Fruit fly (Drosophila melanogaster): ENCODE measurements around the gene Dnaaf5.
A peak's percentile ranks its signal among the peaks of the same experiment; 100 is the strongest.

Gene Dnaaf5

DNA sequence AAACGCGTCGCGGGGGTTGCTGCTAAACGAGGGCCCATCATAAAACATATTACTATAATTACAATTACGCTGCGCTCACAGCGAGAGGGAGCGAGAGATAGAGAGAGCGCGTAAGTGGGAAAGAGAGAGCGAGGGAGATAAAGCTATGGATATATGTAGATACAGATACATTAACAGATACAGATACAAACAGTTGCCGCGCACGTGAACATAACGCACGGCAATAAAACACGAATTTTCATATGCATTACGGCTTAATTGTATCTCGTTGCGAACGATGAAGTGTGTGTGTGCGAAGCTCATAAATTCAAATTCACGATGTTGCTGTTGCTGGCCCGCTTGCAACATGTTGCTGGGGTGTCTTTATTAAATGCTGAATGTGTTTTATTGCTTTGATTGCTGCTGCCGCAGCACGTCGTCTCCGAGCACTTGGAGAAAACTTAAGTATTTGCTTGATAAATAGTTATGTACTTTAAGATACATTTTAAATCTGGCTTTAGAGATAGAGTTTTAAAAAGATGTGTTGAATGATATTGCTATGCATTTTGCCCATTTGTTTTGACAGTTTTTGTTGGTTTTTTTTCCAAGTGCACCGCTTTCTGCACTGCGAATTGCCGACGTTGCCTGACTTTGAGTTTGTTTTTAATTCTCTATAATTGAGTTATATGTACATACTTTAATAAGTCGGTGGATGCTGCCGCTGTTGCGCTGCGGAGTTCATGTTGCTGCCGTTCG is 8.8 kb upstream of the Dnaaf5 start (continued):
- TF ChIP-seq cato (GFP tag; optimal IDR thresholded peaks at IDR 0.05; ENCODE audit: borderline replicate concordance) (peak; percentile 71), CG16815 (GFP tag; optimal IDR thresholded peaks at IDR 0.05) (peak; percentile 55), Atf-2 (GFP tag; optimal IDR thresholded peaks at IDR 0.05) (peak; percentile 58), Spps (tag; optimal IDR thresholded peaks at IDR 0.05) (no peak), seq (GFP tag; IDR thresholded peaks at IDR 0.05) (peak; percentile 90), CG2202 (tag; optimal IDR thresholded peaks at IDR 0.05) (peak; percentile 19), Ada2b (GFP tag; IDR thresholded peaks at IDR 0.05) (peak; percentile 82), Ssrp (tag; optimal IDR thresholded peaks at IDR 0.05) (peak; percentile 81), stc (GFP tag; IDR thresholded peaks at IDR 0.05) (peak; percentile 85), CG17359 (tag; optimal IDR thresholded peaks at IDR 0.05) (peak; percentile 87), scrt (GFP tag; optimal IDR thresholded peaks at IDR 0.05) (peak; percentile 2), H2.0 (GFP tag; IDR thresholded peaks at IDR 0.05) (peak; percentile 87), tna (GFP tag; IDR thresholded peaks at IDR 0.05; ENCODE audit: partially characterized antibody) (no peak), unc-4 (GFP tag; IDR thresholded peaks at IDR 0.05; ENCODE audit: partially characterized antibody) (no peak), prd (optimal IDR thresholded peaks at IDR 0.05) (no peak), prd (GFP tag; IDR thresholded peaks at IDR 0.05) (peak; percentile 84), CG9876 (GFP tag; optimal IDR thresholded peaks at IDR 0.05) (no peak), gt (GFP tag; IDR thresholded peaks at IDR 0.05) (0 out of 2 replicates have a peak, but pooled peaks have one; percentile 31), CG14965 (GFP tag; optimal IDR thresholded peaks at IDR 0.05; ENCODE audit: borderline replicate concordance) (no peak), CG15696 (tag; optimal IDR thresholded peaks at IDR 0.05) (no peak), ERR (GFP tag; optimal IDR thresholded peaks at IDR 0.05) (peak; percentile 40), D (optimal IDR thresholded peaks at IDR 0.05) (no peak), D (GFP tag; optimal IDR thresholded peaks at IDR 0.05) (peak; percentile 11), CTCF (GFP tag; optimal IDR thresholded peaks at IDR 0.05) (no peak), CG9609 (GFP tag; optimal IDR thresholded peaks at IDR 0.05) (peak; percentile 68), CG12391 (tag; optimal IDR thresholded peaks at IDR 0.05) (peak; percentile 78), CG7372 (GFP tag; IDR thresholded peaks at IDR 0.05) (peak; percentile 73), pan (optimal IDR thresholded peaks at IDR 0.05) (no peak), pan (GFP tag; optimal IDR thresholded peaks at IDR 0.05 in 1 of 2, IDR thresholded peaks at IDR 0.05 in 1 of 2) (peak in 1 of 2 experiments; percentile 87), bab2 (GFP tag; optimal IDR thresholded peaks at IDR 0.05) (peak; percentile 83), usp (GFP tag; optimal IDR thresholded peaks at IDR 0.05) (no peak), crp (GFP tag; optimal IDR thresholded peaks at IDR 0.05) (peak in 1 of 2 experiments; percentile 34), oc (tag; optimal IDR thresholded peaks at IDR 0.05) (peak; percentile 32), h (optimal IDR thresholded peaks at IDR 0.05) (no peak), ssp (GFP tag; IDR thresholded peaks at IDR 0.05) (0 out of 2 replicates have a peak, but pooled peaks have one; percentile 30), Hmx (GFP tag; optimal IDR thresholded peaks at IDR 0.05) (peak; percentile 28), Atf6 (GFP tag; IDR thresholded peaks at IDR 0.05) (peak; percentile 92), CG15601 (tag; optimal IDR thresholded peaks at IDR 0.05) (peak; percentile 26), fd102C (GFP tag; optimal IDR thresholded peaks at IDR 0.05) (no peak), gsb (GFP tag; IDR thresholded peaks at IDR 0.05) (peak; percentile 57), CG33557 (GFP tag; optimal IDR thresholded peaks at IDR 0.05) (no peak), crol (GFP tag; IDR thresholded peaks at IDR 0.05) (no peak), CG6813 (GFP tag; optimal IDR thresholded peaks at IDR 0.05) (peak; percentile 58), CG30020 (tag; optimal IDR thresholded peaks at IDR 0.05) (no peak), tap (tag; optimal IDR thresholded peaks at IDR 0.05) (peak; percentile 11), BtbVII (GFP tag; optimal IDR thresholded peaks at IDR 0.05) (peak; percentile 27), trh (GFP tag; optimal IDR thresholded peaks at IDR 0.05) (peak; percentile 42), Ets97D (GFP tag; optimal IDR thresholded peaks at IDR 0.05) (peak; percentile 34), CG18764 (GFP tag; optimal IDR thresholded peaks at IDR 0.05) (peak; percentile 49), ci (GFP tag; IDR thresholded peaks at IDR 0.05) (peak; percentile 93), btn (GFP tag; optimal IDR thresholded peaks at IDR 0.05) (peak; percentile 63)
